Fruit fly (Drosophila melanogaster) whole organism, embryonic: Measurements from ENCODE around the gene CG6791.

Experiments used
- Awh ChIP-seq: fragments of 200-800 bp; sonication (Bioruptor generic); IDR thresholded peaks from 2 replicates; pipeline ENCODE4, ENCODE4 v1.3.6; 2022; ENCODE audit warnings: missing biosample characterization, missing genetic modification characterization
- CG10321 ChIP-seq: fragments of 200-800 bp; sonication (Bioruptor generic); IDR thresholded peaks from 2 replicates; pipeline ENCODE4 v1.3.6; 2022; ENCODE audit warnings: missing biosample characterization, missing genetic modification characterization
- CG11504 ChIP-seq: fragments of 200-800 bp; sonication (Bioruptor generic); optimal IDR thresholded peaks from 3 replicates; lab custom pipeline; 2019; ENCODE audit warnings: missing biosample characterization, mild to moderate bottlenecking, missing genetic modification characterization, moderate library complexity
- CG12744 ChIP-seq: fragments of 200-800 bp; sonication (Bioruptor generic); optimal IDR thresholded peaks from 2 replicates; lab custom pipeline; 2016; ENCODE audit warnings: missing biosample characterization, missing genetic modification characterization
- CG12769 ChIP-seq: fragments of 200-800 bp; sonication (Bioruptor generic); optimal IDR thresholded peaks from 2 replicates; lab custom pipeline; 2019; ENCODE audit warnings: missing biosample characterization, mild to moderate bottlenecking, missing genetic modification characterization, moderate library complexity
- CG13624 ChIP-seq: fragments of 200-800 bp; sonication (Bioruptor generic); optimal IDR thresholded peaks from 2 replicates; lab custom pipeline; 2016; ENCODE audit warnings: missing biosample characterization, missing genetic modification characterization
- CG15696 ChIP-seq: fragments of 200-800 bp; sonication (Bioruptor generic); optimal IDR thresholded peaks from 2 replicates; lab custom pipeline; 2019; ENCODE audit warnings: missing biosample characterization, mild to moderate bottlenecking, missing genetic modification characterization, moderate library complexity
- CG17802 ChIP-seq: fragments of 200-800 bp; sonication (Bioruptor generic); optimal IDR thresholded peaks from 2 replicates; lab custom pipeline; 2018; ENCODE audit warnings: missing biosample characterization, mild to moderate bottlenecking, missing genetic modification characterization, moderate library complexity
- CG1832 ChIP-seq: fragments of 200-800 bp; sonication (Bioruptor generic); optimal IDR thresholded peaks from 2 replicates; lab custom pipeline; 2017; ENCODE audit warnings: missing biosample characterization, mild to moderate bottlenecking, missing genetic modification characterization, inconsistent platforms
- CG18764 ChIP-seq: fragments of 200-800 bp; sonication (Bioruptor generic); optimal IDR thresholded peaks from 3 replicates; lab custom pipeline; 2016; ENCODE audit warnings: missing biosample characterization, missing genetic modification characterization
- CG32532 ChIP-seq: fragments of 200-800 bp; sonication (Bioruptor generic); IDR thresholded peaks from 2 replicates; pipeline ENCODE4 v1.3.6; 2022; ENCODE audit warnings: missing biosample characterization, missing genetic modification characterization
- CG32772 ChIP-seq: fragments of 200-800 bp; sonication (Bioruptor generic); IDR thresholded peaks from 2 replicates; pipeline ENCODE4 v1.3.6; 2022; ENCODE audit warnings: missing biosample characterization, missing genetic modification characterization
- CG34224 ChIP-seq: fragments of 200-800 bp; sonication (Bioruptor generic); IDR thresholded peaks from 3 replicates; pipeline ENCODE4 v1.3.6; 2022; ENCODE audit warnings: missing biosample characterization, missing genetic modification characterization; ENCODE audit not compliant: partially characterized antibody
- CG3847 ChIP-seq: fragments of 200-800 bp; sonication (Bioruptor generic); IDR thresholded peaks from 2 replicates; pipeline ENCODE4 v1.3.6; 2022; ENCODE audit warnings: missing biosample characterization, missing genetic modification characterization
- CG7745 ChIP-seq: fragments of 200-800 bp; sonication (Bioruptor generic); optimal IDR thresholded peaks from 2 replicates; lab custom pipeline; 2018; ENCODE audit warnings: missing biosample characterization, mild to moderate bottlenecking, missing genetic modification characterization, moderate library complexity
- CG9609 ChIP-seq: fragments of 200-800 bp; sonication (Bioruptor generic); optimal IDR thresholded peaks from 3 replicates; lab custom pipeline; 2016; ENCODE audit warnings: missing biosample characterization, missing genetic modification characterization
- CrebB ChIP-seq: fragments of 200-800 bp; sonication (Bioruptor generic); optimal IDR thresholded peaks from 3 replicates; lab custom pipeline; 2018; ENCODE audit warnings: missing biosample characterization, mild to moderate bottlenecking, missing genetic modification characterization
- Dbx ChIP-seq: fragments of 200-800 bp; sonication (Bioruptor generic); IDR thresholded peaks from 3 replicates; pipeline ENCODE4 v1.3.6; 2022; ENCODE audit warnings: missing biosample characterization, missing genetic modification characterization
- Doc3 ChIP-seq: fragments of 200-800 bp; sonication (Bioruptor generic); IDR thresholded peaks from 3 replicates; pipeline ENCODE4 v1.3.6; 2022; ENCODE audit warnings: missing biosample characterization, missing genetic modification characterization; ENCODE audit not compliant: partially characterized antibody
- E2f1 ChIP-seq: fragments of 200-800 bp; sonication (Bioruptor generic); IDR thresholded peaks from 2 replicates; pipeline ENCODE4 v1.3.6; 2022; ENCODE audit warnings: missing biosample characterization, missing genetic modification characterization
- Opbp ChIP-seq: fragments of 200-800 bp; sonication (Bioruptor generic); IDR thresholded peaks from 3 replicates; pipeline ENCODE4 v1.3.6; 2022; ENCODE audit warnings: missing biosample characterization, missing genetic modification characterization; ENCODE audit not compliant: partially characterized antibody
- Rx ChIP-seq: fragments of 200-800 bp; sonication (Bioruptor generic); IDR thresholded peaks from 2 replicates; pipeline ENCODE4 v1.3.6; 2022; ENCODE audit warnings: missing biosample characterization, missing genetic modification characterization
- Side ChIP-seq: fragments of 200-800 bp; sonication (Bioruptor generic); optimal IDR thresholded peaks from 2 replicates; lab custom pipeline; 2016; ENCODE audit warnings: missing biosample characterization, missing genetic modification characterization
- Sox100B ChIP-seq: fragments of 200-800 bp; sonication (Bioruptor generic); optimal IDR thresholded peaks from 3 replicates; lab custom pipeline; 2018; ENCODE audit warnings: missing biosample characterization, mild to moderate bottlenecking, missing genetic modification characterization
- Sry-β ChIP-seq: fragments of 200-800 bp; sonication (Bioruptor generic); optimal IDR thresholded peaks from 2 replicates; lab custom pipeline; 2018; ENCODE audit warnings: missing biosample characterization, mild to moderate bottlenecking, missing genetic modification characterization, moderate library complexity
- Taf1 ChIP-seq: fragments of 200-800 bp; sonication (Bioruptor generic); IDR thresholded peaks from 2 replicates; pipeline ENCODE4 v1.3.6; 2022; ENCODE audit warnings: missing biosample characterization, missing genetic modification characterization
- bab2 ChIP-seq: fragments of 200-800 bp; sonication (Bioruptor generic); optimal IDR thresholded peaks from 2 replicates; lab custom pipeline; 2016; ENCODE audit warnings: missing biosample characterization, missing genetic modification characterization
- bcd ChIP-seq: fragments of 200-800 bp; sonication (Bioruptor generic); optimal IDR thresholded peaks from 2 replicates; lab custom pipeline; 2017; ENCODE audit warnings: missing biosample characterization, mild to moderate bottlenecking, missing genetic modification characterization
- cad ChIP-seq: fragments of >200 bp; optimal IDR thresholded peaks from 2 replicates; lab custom pipeline; 2017; ENCODE audit warnings: missing biosample characterization, missing genetic modification characterization
- cas ChIP-seq: fragments of 200-800 bp; sonication (Bioruptor generic); IDR thresholded peaks from 2 replicates; pipeline ENCODE4 v1.3.6; 2022; ENCODE audit warnings: missing biosample characterization, missing genetic modification characterization
- da ChIP-seq: fragments of 200-800 bp; sonication (Bioruptor generic); optimal IDR thresholded peaks from 2 replicates; lab custom pipeline; 2016; ENCODE audit warnings: missing biosample characterization, missing genetic modification characterization
- emc ChIP-seq: fragments of 200-800 bp; sonication (Bioruptor generic); optimal IDR thresholded peaks from 2 replicates; lab custom pipeline; 2016; ENCODE audit warnings: missing biosample characterization, missing genetic modification characterization
- en ChIP-seq: fragments of 200-800 bp; sonication (Bioruptor generic); optimal IDR thresholded peaks from 2 replicates; lab custom pipeline; 2016; ENCODE audit warnings: missing biosample characterization, missing genetic modification characterization
- fu2 ChIP-seq: fragments of 200-800 bp; sonication (Bioruptor generic); optimal IDR thresholded peaks from 2 replicates; lab custom pipeline; 2016; ENCODE audit warnings: missing biosample characterization, missing genetic modification characterization
- hth ChIP-seq: fragments of >200 bp; optimal IDR thresholded peaks from 2 replicates; lab custom pipeline; 2017; ENCODE audit warnings: inconsistent platforms
- insv ChIP-seq, 2 experiments: fragments of 200-800 bp; sonication (Bioruptor generic); optimal IDR thresholded peaks; 3 replicates each; lab custom pipeline; 2016 to 2018; ENCODE audit warnings: missing biosample characterization in 2 of 2, missing genetic modification characterization in 2 of 2
- jing ChIP-seq: fragments of 200-800 bp; sonication (Bioruptor generic); optimal IDR thresholded peaks from 2 replicates; lab custom pipeline; 2018; ENCODE audit warnings: missing biosample characterization, mild to moderate bottlenecking, missing genetic modification characterization
- lilli ChIP-seq: fragments of 200-800 bp; sonication (Bioruptor generic); optimal IDR thresholded peaks from 3 replicates; lab custom pipeline; 2016; ENCODE audit warnings: missing biosample characterization, missing genetic modification characterization
- pb ChIP-seq: fragments of 200-800 bp; sonication (Bioruptor generic); optimal IDR thresholded peaks from 3 replicates; lab custom pipeline; 2016; ENCODE audit warnings: missing biosample characterization, missing genetic modification characterization
- pnt ChIP-seq: fragments of 200-800 bp; sonication (Bioruptor generic); optimal IDR thresholded peaks from 3 replicates; lab custom pipeline; 2016; ENCODE audit warnings: missing biosample characterization, missing genetic modification characterization
- ro ChIP-seq: fragments of 200-800 bp; sonication (Bioruptor generic); IDR thresholded peaks from 2 replicates; pipeline ENCODE4 v1.3.6; 2022; ENCODE audit warnings: missing biosample characterization, missing genetic modification characterization
- shn ChIP-seq: fragments of 200-800 bp; sonication (Bioruptor generic); optimal IDR thresholded peaks from 3 replicates; lab custom pipeline; 2016; ENCODE audit warnings: missing biosample characterization, missing genetic modification characterization
- slou ChIP-seq: fragments of 200-800 bp; sonication (Bioruptor generic); optimal IDR thresholded peaks from 3 replicates; lab custom pipeline; 2016; ENCODE audit warnings: missing biosample characterization, missing genetic modification characterization
- sr ChIP-seq: fragments of 200-800 bp; sonication (Bioruptor generic); IDR thresholded peaks from 3 replicates; pipeline ENCODE4 v1.3.6; 2022; ENCODE audit warnings: missing biosample characterization, missing genetic modification characterization
- tap ChIP-seq: fragments of 200-800 bp; optimal IDR thresholded peaks from 3 replicates; lab custom pipeline; 2019; ENCODE audit warnings: missing biosample characterization, mild to moderate bottlenecking, missing genetic modification characterization, moderate library complexity
- tin ChIP-seq: fragments of 200-800 bp; sonication (Bioruptor generic); optimal IDR thresholded peaks from 3 replicates; lab custom pipeline; 2016; ENCODE audit warnings: missing biosample characterization, missing genetic modification characterization
- toy ChIP-seq: fragments of 200-800 bp; sonication (Bioruptor generic); IDR thresholded peaks from 2 replicates; pipeline ENCODE4 v1.3.6; 2022; ENCODE audit warnings: missing biosample characterization, missing genetic modification characterization
- twi ChIP-seq: fragments of 200-800 bp; optimal IDR thresholded peaks from 2 replicates; lab custom pipeline; 2019; ENCODE audit warnings: missing biosample characterization, mild to moderate bottlenecking, missing genetic modification characterization, moderate library complexity
- zen ChIP-seq: fragments of 200-800 bp; sonication (Bioruptor generic); optimal IDR thresholded peaks from 3 replicates; lab custom pipeline; 2018; ENCODE audit warnings: missing biosample characterization, mild to moderate bottlenecking, missing genetic modification characterization, moderate library complexity
- zfh1 ChIP-seq: fragments of 200-800 bp; sonication (Bioruptor generic); IDR thresholded peaks from 3 replicates; pipeline ENCODE4 v1.3.6; 2022; ENCODE audit warnings: missing biosample characterization, missing genetic modification characterization

The CG6791 gene

DNA sequence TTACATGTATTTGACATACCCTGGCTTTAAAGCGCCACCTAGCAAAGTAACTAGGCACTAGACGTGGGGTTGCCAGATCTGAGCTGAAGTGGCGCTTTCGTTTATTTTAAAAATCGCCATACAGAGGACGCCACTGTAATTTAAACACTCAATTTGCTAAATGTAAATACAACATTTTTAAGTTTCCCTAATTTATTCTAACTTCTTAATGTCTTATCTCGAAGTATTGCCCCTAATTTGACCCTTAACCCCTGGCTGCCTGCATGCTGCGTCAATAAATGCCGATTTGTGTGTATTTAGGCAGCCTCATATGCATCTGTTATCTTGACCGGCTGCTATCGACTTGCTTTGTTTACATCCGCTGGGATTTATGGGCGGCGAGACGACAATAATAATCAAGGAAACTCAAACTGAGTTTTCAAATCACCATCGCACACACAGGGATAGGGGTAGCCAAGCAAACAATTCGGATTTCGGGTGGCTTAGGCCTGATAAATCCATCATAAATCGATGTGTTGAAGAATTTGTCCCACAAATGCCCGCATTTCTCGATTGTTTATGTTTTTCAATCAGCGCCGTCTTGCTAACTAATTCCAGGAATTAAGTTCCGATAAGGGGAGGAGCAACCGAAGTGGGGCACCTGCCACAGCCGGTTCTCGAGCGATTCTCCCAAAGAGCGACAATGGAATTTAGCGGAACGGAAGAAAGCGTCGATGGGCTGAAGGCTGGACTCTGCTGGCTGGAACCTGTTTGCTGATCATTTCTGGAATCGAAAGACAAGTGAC lies 23.5 kb upstream of the CG6791 start (continued):
- TF ChIP-seq cas (GFP tag; lab: Robert Waterston, UW), result peak; percentile 42; the same call in 1 of the 2 replicates
- TF ChIP-seq Dbx (GFP tag; lab: Robert Waterston, UW), result peak; percentile 79
- TF ChIP-seq Awh (GFP tag; lab: Robert Waterston, UW), result peak; percentile 24; the same call in 1 of the 2 replicates
- no peak for TF ChIP-seq pnt (GFP tag; lab: Kevin White, UChicago)
- TF ChIP-seq fu2 (GFP tag; lab: Kevin White, UChicago), result peak; percentile 26
- peak; percentile 67 for TF ChIP-seq CG3847
- peak; percentile 75 for TF ChIP-seq Rx (GFP tag; lab: Robert Waterston, UW)
- TF ChIP-seq CG1832, result no peak
- TF ChIP-seq CG32772 (GFP tag; lab: Robert Waterston, UW), result peak; percentile 74
- peak; percentile 63 for TF ChIP-seq CG13624 (GFP tag; lab: Kevin White, UChicago)
- TF ChIP-seq pb (GFP tag; lab: Kevin White, UChicago), result no peak
- TF ChIP-seq shn, result peak; percentile 38
- peak; percentile 66 for TF ChIP-seq lilli (GFP tag; lab: Kevin White, UChicago)
- 0 out of 3 replicates have a peak, but pooled peaks have one; percentile 52 for TF ChIP-seq Opbp (GFP tag; lab: Robert Waterston, UW)
- no peak for TF ChIP-seq Sox100B (GFP tag; lab: Kevin White, UChicago)
- TF ChIP-seq CG11504, result peak; percentile 70
- TF ChIP-seq jing (GFP tag; lab: Kevin White, UChicago), result no peak
- peak; percentile 61 for TF ChIP-seq CG12744 (GFP tag; lab: Kevin White, UChicago)
- peak in 1 of 2 experiments; percentile 64 for TF ChIP-seq insv (GFP tag; optimal IDR thresholded peaks at IDR 0.05; lab: Kevin White, UChicago)
- peak; percentile 14 for TF ChIP-seq Side
- TF ChIP-seq ro, result no peak
- peak; percentile 79 for TF ChIP-seq zen (tag; lab: Kevin White, UChicago)
- no peak for TF ChIP-seq hth
- TF ChIP-seq da (GFP tag; lab: Kevin White, UChicago), result peak; percentile 24
- TF ChIP-seq E2f1 (GFP tag; lab: Robert Waterston, UW), result peak; percentile 72
- TF ChIP-seq zfh1, result peak; percentile 70; the same call in 2 of the 3 replicates
- peak; percentile 78 for TF ChIP-seq CG15696 (tag; lab: Kevin White, UChicago)
- no peak for TF ChIP-seq CG34224
- no peak for TF ChIP-seq sr (GFP tag; lab: Robert Waterston, UW)
- no peak for TF ChIP-seq Taf1 (GFP tag; lab: Robert Waterston, UW)
- TF ChIP-seq toy (GFP tag; lab: Robert Waterston, UW), result no peak
- peak; percentile 89 for TF ChIP-seq CG32532 (GFP tag; lab: Robert Waterston, UW)
- peak; percentile 65 for TF ChIP-seq bcd (GFP tag; lab: Kevin White, UChicago)
- TF ChIP-seq CG7745, result peak; percentile 83
- no peak for TF ChIP-seq tap
- no peak for TF ChIP-seq Sry-β (GFP tag; lab: Kevin White, UChicago)
- no peak for TF ChIP-seq CrebB (tag; lab: Kevin White, UChicago)
- peak; percentile 61 for TF ChIP-seq slou (GFP tag; lab: Kevin White, UChicago)
- TF ChIP-seq CG18764, result peak; percentile 55
- peak; percentile 30 for TF ChIP-seq emc
- TF ChIP-seq CG17802 (tag; lab: Kevin White, UChicago), result peak; percentile 1
- TF ChIP-seq bab2 (GFP tag; lab: Kevin White, UChicago), result peak; percentile 76
- TF ChIP-seq twi (tag; lab: Kevin White, UChicago), result peak; percentile 32
- TF ChIP-seq CG12769 (tag; lab: Kevin White, UChicago), result peak; percentile 29
- no peak for TF ChIP-seq CG10321 (GFP tag; lab: Robert Waterston, UW)
- TF ChIP-seq cad (GFP tag; lab: Kevin White, UChicago), result no peak
- peak; percentile 64 for TF ChIP-seq CG9609
- TF ChIP-seq tin (GFP tag; lab: Kevin White, UChicago), result peak; percentile 66
- TF ChIP-seq en (GFP tag; lab: Kevin White, UChicago), result no peak
- no peak for TF ChIP-seq Doc3
